Worm (Caenorhabditis elegans): Measurements from ENCODE around the gene ttr-37.

DNA sequence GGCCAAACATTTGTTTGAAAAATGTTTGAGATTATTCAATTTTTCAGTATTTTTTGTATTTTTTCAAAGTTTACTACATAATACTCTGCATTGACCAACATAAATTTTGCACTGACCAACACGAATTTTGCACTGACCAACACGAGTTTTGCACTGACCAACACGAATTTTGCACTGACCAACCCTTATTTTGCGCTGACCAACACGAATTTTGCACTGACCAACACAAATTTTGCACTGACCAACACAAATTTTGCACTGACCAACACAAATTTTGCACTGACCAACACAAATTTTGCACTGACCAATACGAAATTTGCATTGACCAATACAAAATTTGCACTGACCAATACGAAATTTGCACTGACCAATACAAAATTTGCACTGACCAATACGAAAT, 44.1 kb downstream of the ttr-37 start:
- TF ChIP-seq nfya-1 (tag; optimal IDR thresholded peaks at IDR 0.05; ENCODE audit: insufficient read depth) (no peak), nhr-237 (tag; optimal IDR thresholded peaks at IDR 0.05) (no peak), nhr-28 (tag; optimal IDR thresholded peaks at IDR 0.05) (no peak), snpc-4 (tag; optimal IDR thresholded peaks at IDR 0.05) (no peak), pqm-1 (tag; optimal IDR thresholded peaks at IDR 0.05) (no peak), nhr-12 (tag; optimal IDR thresholded peaks at IDR 0.05) (no peak), ceh-82 (tag; optimal IDR thresholded peaks at IDR 0.05) (no peak), unc-39 (tag; optimal IDR thresholded peaks at IDR 0.05) (no peak), ceh-9 (tag; optimal IDR thresholded peaks at IDR 0.05) (no peak), nhr-77 (tag; optimal IDR thresholded peaks at IDR 0.05) (no peak), fkh-10 (GFP tag; optimal IDR thresholded peaks at IDR 0.05) (no peak)
